Fruit fly (Drosophila melanogaster) whole organism, wandering third instar larva: ENCODE results near the gene me31B.
A peak's percentile ranks its signal among the peaks of the same experiment; 100 is the strongest.

ENCODE experiments used
- Abd-B ChIP-seq: fragments of >200 bp; optimal IDR thresholded peaks from 2 replicates; lab custom pipeline; 2017; ENCODE audit warnings: missing biosample characterization, missing genetic modification characterization
- CG9705 ChIP-seq: fragments of 200-800 bp; sonication (Bioruptor generic); optimal IDR thresholded peaks from 2 replicates; lab custom pipeline; 2018; ENCODE audit warnings: missing biosample characterization, mild to moderate bottlenecking, missing genetic modification characterization
- CrebA ChIP-seq: fragments of 200-800 bp; sonication (Bioruptor generic); optimal IDR thresholded peaks from 2 replicates; lab custom pipeline; 2016; ENCODE audit warnings: missing biosample characterization, mild to moderate bottlenecking, missing genetic modification characterization, borderline replicate concordance
- Dif ChIP-seq: fragments of 200-275, 200-300 bp; sonication (Bioruptor generic); optimal IDR thresholded peaks from 2 replicates; lab custom pipeline; 2018; ENCODE audit warnings: missing biosample characterization, missing genetic modification characterization; ENCODE audit not compliant: partially characterized antibody
- GATAd ChIP-seq: sonication (Bioruptor generic); optimal IDR thresholded peaks from 2 replicates; lab custom pipeline; 2016; ENCODE audit warnings: missing biosample characterization, missing genetic modification characterization
- HLH106 ChIP-seq: fragments of 200-800 bp; optimal IDR thresholded peaks from 3 replicates; lab custom pipeline; 2019; ENCODE audit warnings: missing biosample characterization, mild to moderate bottlenecking, missing genetic modification characterization, moderate library complexity
- Hnf4 ChIP-seq: fragments of 200-800 bp; sonication (Bioruptor generic); optimal IDR thresholded peaks from 2 replicates; lab custom pipeline; 2016; ENCODE audit warnings: missing biosample characterization, mild to moderate bottlenecking, missing genetic modification characterization
- Hr78 ChIP-seq: fragments of >200 bp; optimal IDR thresholded peaks from 2 replicates; lab custom pipeline; 2017; ENCODE audit warnings: missing biosample characterization, missing genetic modification characterization
- Hr83 ChIP-seq: fragments of 200-300 bp; sonication (Bioruptor generic); optimal IDR thresholded peaks from 2 replicates; lab custom pipeline; 2016; ENCODE audit warnings: missing biosample characterization, mild to moderate bottlenecking, missing genetic modification characterization, moderate library complexity; ENCODE audit not compliant: poor library complexity, severe bottlenecking
- Jra ChIP-seq: sonication (Bioruptor generic); optimal IDR thresholded peaks from 2 replicates; lab custom pipeline; 2016; ENCODE audit warnings: missing biosample characterization, missing genetic modification characterization
- Mio ChIP-seq: sonication (Bioruptor generic); optimal IDR thresholded peaks from 2 replicates; lab custom pipeline; 2016; ENCODE audit warnings: missing biosample characterization, missing genetic modification characterization
- N ChIP-seq: fragments of >200 bp; optimal IDR thresholded peaks from 2 replicates; lab custom pipeline; 2018; ENCODE audit warnings: missing biosample characterization, missing external identifiers, missing genetic modification characterization
- OdsH ChIP-seq: fragments of 200-800 bp; sonication (Bioruptor generic); optimal IDR thresholded peaks from 2 replicates; lab custom pipeline; 2016; ENCODE audit warnings: missing biosample characterization, mild to moderate bottlenecking, missing genetic modification characterization
- Rel ChIP-seq, 2 experiments: fragments of 200-800 bp; sonication (Bioruptor generic) in 1 of 2; optimal IDR thresholded peaks; 2 replicates in 1 of 2; 3 replicates in 1 of 2; lab custom pipeline; 2016 to 2019; ENCODE audit warnings: mild to moderate bottlenecking in 2 of 2, missing biosample characterization in 2 of 2, missing genetic modification characterization in 2 of 2, moderate library complexity in 1 of 2
- Sp1 ChIP-seq: fragments of 200-800 bp; sonication (Bioruptor generic); optimal IDR thresholded peaks from 3 replicates; lab custom pipeline; 2019; ENCODE audit warnings: missing biosample characterization, mild to moderate bottlenecking, missing genetic modification characterization, moderate library complexity
- Vsx2 ChIP-seq: fragments of 200-300, 225-300 bp; sonication (Bioruptor generic); optimal IDR thresholded peaks from 2 replicates; lab custom pipeline; 2018; ENCODE audit warnings: missing biosample characterization, missing genetic modification characterization; ENCODE audit not compliant: partially characterized antibody
- br ChIP-seq: fragments of 200-800 bp; sonication (Bioruptor generic); optimal IDR thresholded peaks from 2 replicates; lab custom pipeline; 2016; ENCODE audit warnings: missing biosample characterization, missing genetic modification characterization
- brk ChIP-seq: fragments of 200-800 bp; sonication (Bioruptor generic); optimal IDR thresholded peaks from 2 replicates; lab custom pipeline; 2016; ENCODE audit warnings: missing biosample characterization, mild to moderate bottlenecking, missing genetic modification characterization
- dl ChIP-seq, 2 experiments: fragments of 175-275, 200-275 bp in 1 of 2; fragments of 200-275 bp in 1 of 2; sonication (Bioruptor generic); optimal IDR thresholded peaks; lab custom pipeline; 2018; ENCODE audit warnings: mild to moderate bottlenecking in 2 of 2, missing biosample characterization in 2 of 2, missing genetic modification characterization in 2 of 2, moderate library complexity in 2 of 2; ENCODE audit not compliant: partially characterized antibody in 2 of 2, insufficient read depth in 1 of 2
- dmrt93B ChIP-seq: fragments of 200-800 bp; sonication (Bioruptor generic); optimal IDR thresholded peaks from 2 replicates; lab custom pipeline; 2018; ENCODE audit warnings: missing biosample characterization, mild to moderate bottlenecking, missing genetic modification characterization
- dsf ChIP-seq: sonication (Bioruptor generic); optimal IDR thresholded peaks from 2 replicates; lab custom pipeline; 2016; ENCODE audit warnings: missing biosample characterization, missing genetic modification characterization, borderline replicate concordance
- ey ChIP-seq: fragments of 200-800 bp; sonication (Bioruptor generic); optimal IDR thresholded peaks from 2 replicates; lab custom pipeline; 2016; ENCODE audit warnings: missing biosample characterization, missing genetic modification characterization
- foxo ChIP-seq, 2 experiments: fragments of 200-800 bp; sonication (Bioruptor generic); optimal IDR thresholded peaks; 2 replicates in 1 of 2; 3 replicates in 1 of 2; lab custom pipeline; 2016 to 2017; ENCODE audit warnings: missing biosample characterization in 2 of 2, missing genetic modification characterization in 2 of 2
- h ChIP-seq: fragments of 200-800 bp; sonication (Bioruptor generic); optimal IDR thresholded peaks from 3 replicates; lab custom pipeline; 2016; ENCODE audit warnings: missing biosample characterization, mild to moderate bottlenecking, missing genetic modification characterization
- jim ChIP-seq: fragments of 175-275, 200-325 bp; sonication (Bioruptor generic); optimal IDR thresholded peaks from 2 replicates; lab custom pipeline; 2016; ENCODE audit warnings: missing biosample characterization, mild to moderate bottlenecking, missing genetic modification characterization
- psq ChIP-seq: fragments of 200-800 bp; sonication (Bioruptor generic); optimal IDR thresholded peaks from 3 replicates; lab custom pipeline; 2017; ENCODE audit warnings: missing biosample characterization, mild to moderate bottlenecking, missing genetic modification characterization, moderate library complexity
- rgr ChIP-seq: fragments of 200-800 bp; sonication (Bioruptor generic); optimal IDR thresholded peaks from 3 replicates; lab custom pipeline; 2016; ENCODE audit warnings: missing biosample characterization, mild to moderate bottlenecking, missing genetic modification characterization
- tai ChIP-seq: sonication (Bioruptor generic); optimal IDR thresholded peaks from 2 replicates; lab custom pipeline; 2016; ENCODE audit warnings: missing biosample characterization, missing genetic modification characterization
- woc ChIP-seq: sonication (Bioruptor generic); optimal IDR thresholded peaks from 2 replicates; lab custom pipeline; 2016; ENCODE audit warnings: missing biosample characterization, mild to moderate bottlenecking, missing genetic modification characterization

The me31B gene

DNA sequence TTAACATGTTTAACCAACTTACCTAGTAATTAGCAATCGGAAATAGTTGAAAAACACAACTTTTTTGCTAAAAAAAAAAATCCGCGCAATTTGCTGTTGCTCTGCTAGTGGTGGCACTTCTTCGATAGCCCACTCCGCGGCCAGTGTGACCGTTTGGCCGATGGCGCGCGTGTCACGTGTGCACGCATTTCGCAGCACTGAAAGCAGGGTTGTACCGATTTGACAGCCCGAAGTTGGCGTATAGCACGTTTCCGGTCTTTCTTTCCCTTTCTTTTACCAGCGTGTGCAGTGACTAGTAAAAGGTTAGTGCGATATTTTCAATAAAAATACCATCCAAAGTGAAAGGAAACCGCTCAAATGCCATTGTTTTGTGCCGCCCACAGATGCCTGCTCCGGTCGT is 38.3 kb upstream of the me31B start, which contains the start of the genes Ripalpha and RpL7 (continued):
- peak; percentile 89 for TF ChIP-seq Jra (GFP tag; lab: Kevin White, UChicago)
- TF ChIP-seq tai (GFP tag; lab: Kevin White, UChicago), result peak; percentile 62
- peak; percentile 89 for TF ChIP-seq Vsx2 (GFP tag; lab: Kevin White, UChicago)
- TF ChIP-seq Hr78 (GFP tag; lab: Kevin White, UChicago), result no peak
- TF ChIP-seq psq (GFP tag; lab: Kevin White, UChicago), result peak; percentile 85

DNA sequence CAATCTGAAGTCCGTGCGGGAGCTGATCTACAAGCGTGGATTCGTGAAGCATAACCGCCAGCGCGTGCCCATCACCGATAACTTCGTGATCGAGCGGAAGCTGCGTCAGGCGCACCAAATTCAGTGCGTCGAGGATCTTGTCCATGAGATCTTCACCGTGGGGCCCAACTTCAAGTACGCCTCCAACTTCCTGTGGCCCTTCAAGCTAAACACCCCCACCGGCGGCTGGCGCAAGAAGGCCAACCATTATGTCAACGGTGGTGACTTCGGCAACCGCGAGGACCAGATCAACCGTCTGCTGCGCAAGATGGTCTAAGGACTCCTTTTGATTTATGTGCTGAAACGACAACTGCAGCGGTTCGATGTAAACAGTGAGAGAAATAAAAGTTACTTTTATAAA is 37.4 kb upstream of the me31B start:
- TF ChIP-seq Dif (GFP tag; lab: Kevin White, UChicago) (no peak), dl (GFP tag; optimal IDR thresholded peaks at IDR 0.05; lab: Kevin White, UChicago; ENCODE audit: insufficient read depth in 1 of 2, partially characterized antibody in 2 of 2) (no peak), Mio (GFP tag; lab: Kevin White, UChicago) (no peak), Hr83 (GFP tag; lab: Kevin White, UChicago) (no peak), GATAd (GFP tag; lab: Kevin White, UChicago) (no peak), N (GFP tag; lab: Kevin White, UChicago) (no peak), OdsH (GFP tag; lab: Kevin White, UChicago) (no peak), tai (GFP tag; lab: Kevin White, UChicago) (no peak), CrebA (GFP tag; lab: Kevin White, UChicago) (no peak), foxo (GFP tag; optimal IDR thresholded peaks at IDR 0.05; lab: Kevin White, UChicago) (no peak), CG9705 (GFP tag; lab: Kevin White, UChicago) (no peak)
- TF ChIP-seq, all 38 proteins: peak for 0

DNA sequence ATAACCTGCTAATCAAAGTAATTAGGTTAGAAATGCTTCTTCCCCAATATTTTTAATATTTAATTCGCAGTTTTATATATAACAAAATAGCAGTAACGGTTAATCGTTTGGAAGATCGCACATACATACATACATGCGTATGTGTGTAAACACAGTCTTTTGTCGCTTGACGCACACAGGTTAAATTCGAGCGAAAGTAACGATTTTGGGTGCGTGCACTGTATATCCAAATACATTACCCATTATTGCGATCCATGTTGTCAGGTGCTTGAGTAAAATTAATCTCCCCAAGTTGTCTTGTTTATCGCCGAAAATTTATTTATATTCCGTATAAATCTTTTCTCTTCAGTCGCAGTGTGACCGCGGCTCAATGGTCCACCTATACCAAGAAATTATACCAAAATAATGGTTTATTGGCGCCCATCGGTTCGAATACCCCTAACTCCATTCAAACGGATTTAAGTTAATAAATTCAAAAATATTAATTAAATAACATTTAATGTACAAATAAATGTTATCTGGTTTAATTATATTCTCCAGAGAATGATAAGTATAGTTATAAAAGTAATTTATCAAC is 35.1 kb upstream of the me31B start, which contains the start of gene CG34159:
Gene CG34159 (minus strand): TSS at position 385 of the 577 bp plus-strand sequence.
- no peak for TF ChIP-seq HLH106 (tag; lab: Kevin White, UChicago)
- TF ChIP-seq N (GFP tag; lab: Kevin White, UChicago), result no peak
- TF ChIP-seq Jra (GFP tag; lab: Kevin White, UChicago), result no peak
- TF ChIP-seq psq (GFP tag; lab: Kevin White, UChicago), result no peak
- TF ChIP-seq h (GFP tag; lab: Kevin White, UChicago), result no peak
- no peak for TF ChIP-seq br (GFP tag; lab: Kevin White, UChicago)
- TF ChIP-seq Abd-B (GFP tag; lab: Kevin White, UChicago), result no peak
- TF ChIP-seq rgr, result no peak
- TF ChIP-seq jim (GFP tag; lab: Kevin White, UChicago), result no peak
- no peak for TF ChIP-seq CrebA (GFP tag; lab: Kevin White, UChicago)
- TF ChIP-seq dsf (GFP tag; lab: Kevin White, UChicago), result no peak

DNA sequence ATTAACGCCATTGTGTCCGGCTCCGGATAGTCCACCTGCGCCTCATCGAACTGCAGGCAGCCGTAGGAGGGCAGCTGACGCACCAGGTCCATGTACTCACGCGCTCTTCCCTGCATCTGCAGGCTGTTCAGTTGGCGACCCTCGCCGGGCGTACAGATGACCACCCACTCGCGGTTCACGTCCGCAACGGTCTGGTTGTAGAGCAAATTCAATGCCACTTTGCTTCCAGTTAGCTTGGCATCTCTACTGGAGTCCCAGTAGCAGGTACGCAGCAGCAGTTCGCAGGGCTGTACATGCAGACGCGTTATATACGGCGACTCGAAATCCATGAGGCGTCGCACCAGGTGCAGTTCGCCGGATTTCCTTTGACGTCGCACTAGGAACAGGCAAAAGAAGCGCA is 33.2 kb upstream of the me31B start:
- TF ChIP-seq Sp1 (no peak), ey (GFP tag; lab: Kevin White, UChicago) (no peak), tai (GFP tag; lab: Kevin White, UChicago) (no peak), Rel (GFP tag; optimal IDR thresholded peaks at IDR 0.05; lab: Kevin White, UChicago) (no peak), Rel (tag; optimal IDR thresholded peaks at IDR 0.05; lab: Kevin White, UChicago) (no peak)
- TF ChIP-seq, all 38 proteins: peak for 0

DNA sequence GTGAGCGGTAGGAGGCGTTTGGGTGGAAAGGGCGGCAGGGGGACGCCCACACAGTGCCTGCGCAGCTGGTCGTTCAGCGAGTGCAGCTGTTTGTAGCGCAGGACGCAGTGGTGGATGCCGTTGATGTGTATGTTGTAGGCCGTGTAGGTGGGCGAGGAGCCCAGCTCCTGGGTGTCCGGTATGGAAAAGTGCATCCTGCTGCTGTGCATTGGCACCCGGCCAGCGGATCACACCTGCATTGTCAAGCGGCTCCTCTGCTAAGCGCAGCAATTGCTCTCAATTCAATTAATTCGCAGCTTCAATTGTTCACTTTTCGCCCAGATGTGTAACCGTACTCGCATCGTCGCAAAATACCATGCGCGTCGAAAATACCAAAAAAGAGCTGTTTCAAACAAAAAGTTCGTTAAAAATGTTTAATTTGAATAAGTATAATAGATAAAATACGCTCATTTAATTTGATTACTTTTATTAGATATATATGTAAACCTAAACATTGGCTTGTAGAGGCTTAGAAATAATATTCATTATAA is 32.4 kb upstream of the me31B start, which contains the start of gene Snx17:
Gene Snx17 (minus strand): TSS at position 329 of the 530 bp plus-strand sequence.
- TF ChIP-seq psq (GFP tag; lab: Kevin White, UChicago) (no peak), GATAd (GFP tag; lab: Kevin White, UChicago) (no peak), woc (GFP tag; lab: Kevin White, UChicago) (no peak), Hnf4 (GFP tag; lab: Kevin White, UChicago) (no peak), OdsH (GFP tag; lab: Kevin White, UChicago) (no peak), CG9705 (GFP tag; lab: Kevin White, UChicago) (no peak), Dif (GFP tag; lab: Kevin White, UChicago) (no peak), dmrt93B (GFP tag; lab: Kevin White, UChicago) (no peak), brk (no peak), Hr78 (GFP tag; lab: Kevin White, UChicago) (no peak), ey (GFP tag; lab: Kevin White, UChicago) (no peak)
